Fruit fly (Drosophila melanogaster): ENCODE data around the gene RPA2.

Gene RPA2

dm6 chr2L:20944886-20945558 lies 19.1 kb upstream of the RPA2 start (continued):
- TF ChIP-seq trh (GFP tag; optimal IDR thresholded peaks at IDR 0.05) (no peak), unc-4 (GFP tag; IDR thresholded peaks at IDR 0.05; ENCODE audit: partially characterized antibody) (no peak), slp2 (GFP tag; optimal IDR thresholded peaks at IDR 0.05) (no peak), CG4617 (GFP tag; optimal IDR thresholded peaks at IDR 0.05; ENCODE audit: borderline replicate concordance) (no peak), rib (GFP tag; IDR thresholded peaks at IDR 0.05) (no peak), CG34224 (GFP tag; IDR thresholded peaks at IDR 0.05; ENCODE audit: partially characterized antibody) (no peak), Meics (GFP tag; optimal IDR thresholded peaks at IDR 0.05) (peak; percentile 4), psq (GFP tag; optimal IDR thresholded peaks at IDR 0.05) (no peak), sd (tag; optimal IDR thresholded peaks at IDR 0.05) (no peak), Bteb2 (GFP tag; optimal IDR thresholded peaks at IDR 0.05) (no peak), Chrac-16 (GFP tag; optimal IDR thresholded peaks at IDR 0.05) (peak; percentile 41), sc (optimal IDR thresholded peaks at IDR 0.05) (no peak), sc (GFP tag; optimal IDR thresholded peaks at IDR 0.05) (peak; percentile 32), CG7786 (GFP tag; optimal IDR thresholded peaks at IDR 0.05) (no peak), CG16813 (GFP tag; IDR thresholded peaks at IDR 0.05; ENCODE audit: partially characterized antibody) (no peak), CG31388 (GFP tag; optimal IDR thresholded peaks at IDR 0.05) (no peak), Xbp1 (GFP tag; optimal IDR thresholded peaks at IDR 0.05) (peak; percentile 60), CG6175 (GFP tag; IDR thresholded peaks at IDR 0.05) (no peak), dati (GFP tag; IDR thresholded peaks at IDR 0.05) (no peak), CG2120 (GFP tag; optimal IDR thresholded peaks at IDR 0.05) (peak; percentile 26), Camta (GFP tag; optimal IDR thresholded peaks at IDR 0.05) (peak; percentile 32), nom (GFP tag; optimal IDR thresholded peaks at IDR 0.05) (no peak), CG4282 (GFP tag; optimal IDR thresholded peaks at IDR 0.05) (no peak), MTF-1 (GFP tag; optimal IDR thresholded peaks at IDR 0.05; ENCODE audit: borderline replicate concordance) (no peak), Rfx (GFP tag; IDR thresholded peaks at IDR 0.05) (0 out of 2 replicates have a peak, but pooled peaks have one; percentile 6), ato (GFP tag; IDR thresholded peaks at IDR 0.05; ENCODE audit: partially characterized antibody) (no peak), PHDP (tag; optimal IDR thresholded peaks at IDR 0.05) (peak; percentile 47), Vsx1 (GFP tag; optimal IDR thresholded peaks at IDR 0.05) (no peak), sima (GFP tag; optimal IDR thresholded peaks at IDR 0.05) (no peak), Nf-YA (GFP tag; IDR thresholded peaks at IDR 0.05) (no peak), CG9437 (GFP tag; optimal IDR thresholded peaks at IDR 0.05) (peak; percentile 32), jumu (GFP tag; optimal IDR thresholded peaks at IDR 0.05) (peak; percentile 6), fd64A (GFP tag; optimal IDR thresholded peaks at IDR 0.05) (no peak), CG9932 (GFP tag; IDR thresholded peaks at IDR 0.05) (no peak), CG8924 (tag; optimal IDR thresholded peaks at IDR 0.05) (peak; percentile 55), HLHmδ (GFP tag; optimal IDR thresholded peaks at IDR 0.05) (no peak), CG11456 (GFP tag; IDR thresholded peaks at IDR 0.05) (no peak), CG11093 (GFP tag; IDR thresholded peaks at IDR 0.05) (no peak), CG42726 (GFP tag; IDR thresholded peaks at IDR 0.05; ENCODE audit: partially characterized antibody) (no peak), CG18262 (tag; optimal IDR thresholded peaks at IDR 0.05) (peak; percentile 68), chn (GFP tag; optimal IDR thresholded peaks at IDR 0.05) (peak; percentile 40), tio (GFP tag; optimal IDR thresholded peaks at IDR 0.05) (peak; percentile 12), CG6689 (GFP tag; IDR thresholded peaks at IDR 0.05) (peak; percentile 38; the same call in 1 of the 2 replicates), CG11398 (GFP tag; optimal IDR thresholded peaks at IDR 0.05) (no peak), CG16779 (GFP tag; IDR thresholded peaks at IDR 0.05) (no peak), CG17385 (GFP tag; optimal IDR thresholded peaks at IDR 0.05) (peak; percentile 31), caup (GFP tag; optimal IDR thresholded peaks at IDR 0.05; ENCODE audit: severe bottlenecking) (no peak), Hand (GFP tag; optimal IDR thresholded peaks at IDR 0.05) (peak; percentile 7), CG10321 (GFP tag; IDR thresholded peaks at IDR 0.05) (no peak), CG13296 (GFP tag; optimal IDR thresholded peaks at IDR 0.05) (no peak)
